Fruit fly (Drosophila melanogaster) whole organism, pupa: Measurements from ENCODE around the gene kirre.

Experiments
- CG10348 ChIP-seq: fragments of 200-800 bp; sonication (Bioruptor generic); IDR thresholded peaks from 2 replicates; pipeline ENCODE4 v1.3.6; 2022; ENCODE audit warnings: missing biosample characterization, missing genetic modification characterization
- CG12605 ChIP-seq: fragments of 200-800 bp; sonication (Bioruptor generic); IDR thresholded peaks from 2 replicates; pipeline ENCODE4 v1.3.6; 2022; ENCODE audit warnings: missing biosample characterization, missing genetic modification characterization
- CG13204 ChIP-seq: fragments of 200-800 bp; sonication (Bioruptor generic); optimal IDR thresholded peaks from 2 replicates; lab custom pipeline; 2018; ENCODE audit warnings: missing biosample characterization, mild to moderate bottlenecking, missing genetic modification characterization, moderate library complexity
- CG14655 ChIP-seq: fragments of 200-800 bp; sonication (Bioruptor generic); optimal IDR thresholded peaks from 3 replicates; lab custom pipeline; 2017; ENCODE audit warnings: mild to moderate bottlenecking, missing biosample characterization, missing genetic modification reagents, missing genetic modification characterization
- CG15710 ChIP-seq: fragments of 200-800 bp; sonication (Bioruptor generic); optimal IDR thresholded peaks from 2 replicates; lab custom pipeline; 2018; ENCODE audit warnings: missing biosample characterization, mild to moderate bottlenecking, missing genetic modification characterization, moderate library complexity
- CG17806 ChIP-seq: fragments of 200-800 bp; sonication (Bioruptor generic); optimal IDR thresholded peaks from 2 replicates; lab custom pipeline; 2018; ENCODE audit warnings: missing biosample characterization, mild to moderate bottlenecking, missing genetic modification characterization, moderate library complexity
- CG32121 ChIP-seq: fragments of 200-800 bp; sonication (Bioruptor generic); IDR thresholded peaks from 2 replicates; pipeline ENCODE4 v1.3.6; 2022; ENCODE audit warnings: missing biosample characterization, missing genetic modification characterization
- CG34367 ChIP-seq: fragments of 200-800 bp; sonication (Bioruptor generic); optimal IDR thresholded peaks from 2 replicates; lab custom pipeline; 2018; ENCODE audit warnings: missing biosample characterization, mild to moderate bottlenecking, missing genetic modification characterization
- CG4496 ChIP-seq: fragments of 200-800 bp; sonication (Bioruptor generic); IDR thresholded peaks from 3 replicates; pipeline ENCODE4 v1.3.6; 2022; ENCODE audit warnings: missing biosample characterization, missing genetic modification characterization
- CG8159 ChIP-seq: fragments of 200-800 bp; sonication (Bioruptor generic); optimal IDR thresholded peaks from 3 replicates; lab custom pipeline; 2018; ENCODE audit warnings: missing biosample characterization, mild to moderate bottlenecking, missing genetic modification characterization, moderate library complexity
- CG8301 ChIP-seq: fragments of 200-800 bp; sonication (Bioruptor generic); optimal IDR thresholded peaks from 2 replicates; lab custom pipeline; 2018; ENCODE audit warnings: missing biosample characterization, mild to moderate bottlenecking, missing genetic modification characterization
- CG9948 ChIP-seq: fragments of 200-800 bp; sonication (Bioruptor generic); optimal IDR thresholded peaks from 2 replicates; lab custom pipeline; 2018; ENCODE audit warnings: missing biosample characterization, mild to moderate bottlenecking, missing genetic modification characterization, moderate library complexity
- D1 ChIP-seq: fragments of 200-800 bp; sonication (Bioruptor generic); optimal IDR thresholded peaks from 2 replicates; lab custom pipeline; 2018; ENCODE audit warnings: missing biosample characterization, mild to moderate bottlenecking, missing genetic modification characterization, moderate library complexity
- EcR ChIP-seq: fragments of 200-800 bp; sonication (Bioruptor generic); optimal IDR thresholded peaks from 3 replicates; lab custom pipeline; 2019; ENCODE audit warnings: missing biosample characterization, missing genetic modification characterization, mild to moderate bottlenecking, moderate library complexity, missing genetic modification reagents
- Ets98B ChIP-seq: fragments of 200-800 bp; sonication (Bioruptor generic); IDR thresholded peaks from 2 replicates; pipeline ENCODE4 v1.3.6; 2022; ENCODE audit warnings: missing biosample characterization, missing genetic modification characterization
- Pif1A ChIP-seq: fragments of 200-800 bp; sonication (Bioruptor generic); optimal IDR thresholded peaks from 3 replicates; lab custom pipeline; 2016; ENCODE audit warnings: missing biosample characterization, missing genetic modification characterization
- Pif1B ChIP-seq: fragments of 200-800 bp; sonication (Bioruptor generic); optimal IDR thresholded peaks from 3 replicates; lab custom pipeline; 2016; ENCODE audit warnings: missing biosample characterization, missing genetic modification characterization
- Snoo ChIP-seq: fragments of 200-800 bp; sonication (Bioruptor generic); optimal IDR thresholded peaks from 3 replicates; lab custom pipeline; 2017; ENCODE audit warnings: missing biosample characterization, mild to moderate bottlenecking, missing genetic modification characterization, inconsistent platforms
- fd96Ca ChIP-seq: fragments of 200-800 bp; sonication (Bioruptor generic); IDR thresholded peaks from 3 replicates; pipeline ENCODE4 v1.3.6; 2022; ENCODE audit warnings: missing biosample characterization, missing genetic modification characterization
- gl ChIP-seq: fragments of 200-800 bp; sonication (Bioruptor generic); optimal IDR thresholded peaks from 2 replicates; lab custom pipeline; 2018; ENCODE audit warnings: missing biosample characterization, mild to moderate bottlenecking, missing genetic modification characterization
- rn ChIP-seq: fragments of 200-800 bp; sonication (Bioruptor generic); IDR thresholded peaks from 2 replicates; pipeline ENCODE4 v1.3.6; 2022; ENCODE audit warnings: missing biosample characterization, missing genetic modification characterization

The kirre gene

dm6 chrX:3087114-3087513 lies 346.9 kb downstream of the kirre start:
- no peak for TF ChIP-seq EcR
- no peak for TF ChIP-seq CG8159 (tag; lab: Kevin White, UChicago)
- no peak for TF ChIP-seq CG10348
- no peak for TF ChIP-seq CG12605
- TF ChIP-seq CG34367, result no peak
- TF ChIP-seq CG15710 (tag; lab: Kevin White, UChicago), result no peak
- TF ChIP-seq Pif1A (GFP tag; lab: Kevin White, UChicago), result no peak
- no peak for TF ChIP-seq CG8301 (tag; lab: Kevin White, UChicago)
- no peak for TF ChIP-seq CG4496 (GFP tag; lab: Robert Waterston, UW)
- TF ChIP-seq CG13204 (GFP tag; lab: Kevin White, UChicago), result no peak
- no peak for TF ChIP-seq rn (GFP tag; lab: Robert Waterston, UW)

dm6 chrX:3090930-3091329 lies 350.7 kb downstream of the kirre start:
- no peak for TF ChIP-seq gl (tag; lab: Kevin White, UChicago)
- TF ChIP-seq rn (GFP tag; lab: Robert Waterston, UW), result no peak
- no peak for TF ChIP-seq CG9948
- TF ChIP-seq CG12605, result no peak
- no peak for TF ChIP-seq D1 (tag; lab: Kevin White, UChicago)
- TF ChIP-seq CG10348, result no peak
- TF ChIP-seq Pif1A (GFP tag; lab: Kevin White, UChicago), result no peak
- TF ChIP-seq Pif1B (GFP tag; lab: Kevin White, UChicago), result no peak
- no peak for TF ChIP-seq CG8301 (tag; lab: Kevin White, UChicago)
- TF ChIP-seq fd96Ca, result no peak
- TF ChIP-seq EcR, result no peak
- TF ChIP-seq CG8159 (tag; lab: Kevin White, UChicago), result no peak
- no peak for TF ChIP-seq Snoo (tag; lab: Kevin White, UChicago)
- no peak for TF ChIP-seq CG14655 (GFP tag; lab: Kevin White, UChicago)
- no peak for TF ChIP-seq CG15710 (tag; lab: Kevin White, UChicago)
- no peak for TF ChIP-seq CG17806 (tag; lab: Kevin White, UChicago)
- TF ChIP-seq CG4496 (GFP tag; lab: Robert Waterston, UW), result no peak

- TF ChIP-seq Pif1A (GFP tag; lab: Kevin White, UChicago) (no peak), CG15710 (tag; lab: Kevin White, UChicago) (no peak), CG12605 (no peak), CG17806 (tag; lab: Kevin White, UChicago) (no peak)
Observed at dm6 chrX:3096324-3096723, 356.1 kb downstream of the kirre start.

dm6 chrX:3097008-3097407 lies 356.8 kb downstream of the kirre start:
- TF ChIP-seq CG15710 (tag; lab: Kevin White, UChicago) (peak; percentile 89), CG9948 (peak; percentile 79), Pif1A (GFP tag; lab: Kevin White, UChicago) (peak; percentile 83), CG14655 (GFP tag; lab: Kevin White, UChicago) (peak; percentile 86), CG8159 (tag; lab: Kevin White, UChicago) (peak; percentile 89), CG32121 (GFP tag; lab: Robert Waterston, UW) (no peak), Snoo (tag; lab: Kevin White, UChicago) (peak; percentile 79), CG34367 (peak; percentile 87), EcR (no peak), gl (tag; lab: Kevin White, UChicago) (peak; percentile 83), CG13204 (GFP tag; lab: Kevin White, UChicago) (peak; percentile 78), Pif1B (GFP tag; lab: Kevin White, UChicago) (peak; percentile 82), CG10348 (no peak), CG4496 (GFP tag; lab: Robert Waterston, UW) (peak; percentile 83), rn (GFP tag; lab: Robert Waterston, UW) (peak; percentile 78), CG8301 (tag; lab: Kevin White, UChicago) (peak; percentile 82), Ets98B (GFP tag; lab: Robert Waterston, UW) (peak; percentile 72), CG12605 (peak; percentile 79), CG17806 (tag; lab: Kevin White, UChicago) (peak; percentile 87), D1 (tag; lab: Kevin White, UChicago) (peak; percentile 68), fd96Ca (peak; percentile 85)

- no peak for TF ChIP-seq CG10348
- TF ChIP-seq CG4496 (GFP tag; lab: Robert Waterston, UW), result peak; percentile 73; the same call in 2 of the 3 replicates
- TF ChIP-seq Ets98B (GFP tag; lab: Robert Waterston, UW), result peak; percentile 16; the same call in 1 of the 2 replicates
- TF ChIP-seq fd96Ca, result no peak
- no peak for TF ChIP-seq CG8159 (tag; lab: Kevin White, UChicago)
- no peak for TF ChIP-seq rn (GFP tag; lab: Robert Waterston, UW)
- peak; percentile 63 for TF ChIP-seq D1 (tag; lab: Kevin White, UChicago)
- no peak for TF ChIP-seq CG14655 (GFP tag; lab: Kevin White, UChicago)
- TF ChIP-seq EcR, result peak; percentile 40
- no peak for TF ChIP-seq CG17806 (tag; lab: Kevin White, UChicago)
- TF ChIP-seq Snoo (tag; lab: Kevin White, UChicago), result no peak
- TF ChIP-seq CG32121 (GFP tag; lab: Robert Waterston, UW), result peak; percentile 13; the same call in 1 of the 2 replicates
- TF ChIP-seq Pif1A (GFP tag; lab: Kevin White, UChicago), result no peak
- TF ChIP-seq CG8301 (tag; lab: Kevin White, UChicago), result no peak
- no peak for TF ChIP-seq CG15710 (tag; lab: Kevin White, UChicago)
- no peak for TF ChIP-seq CG12605
- no peak for TF ChIP-seq gl (tag; lab: Kevin White, UChicago)
- no peak for TF ChIP-seq CG34367
- TF ChIP-seq, all 21 proteins: peak for 5
Observed at dm6 chrX:3099161-3099912, 359.2 kb downstream of the kirre start.
